Comparison of ENCODE assay signal across 5 fruit fly cellular contexts in genomic region chr3L:3179474-3179873, dm6.
TF ChIP-seq lines count a peak whose summit lies in the region.

No protein-coding gene starts in this region.

- no peak for TF ChIP-seq CTCF in whole organism, embryonic (GFP tag; optimal IDR thresholded peaks at IDR 0.05; lab: Kevin White, UChicago)

TF ChIP-seq in whole organism, adult, 20 proteins besides CTCF, POLR2A, EP300 and RAD21 (continues in another document):
- TF ChIP-seq Hr96 (GFP tag; optimal IDR thresholded peaks at IDR 0.05; lab: Kevin White, UChicago) (peak; percentile 36), CG33017 (tag; optimal IDR thresholded peaks at IDR 0.05; lab: Kevin White, UChicago) (peak; percentile 73), ovo (GFP tag; optimal IDR thresholded peaks at IDR 0.05; lab: Kevin White, UChicago) (no peak), Crg-1 (GFP tag; optimal IDR thresholded peaks at IDR 0.05; lab: Kevin White, UChicago) (peak; percentile 11), toe (GFP tag; optimal IDR thresholded peaks at IDR 0.05; lab: Kevin White, UChicago) (peak; percentile 3), cic (GFP tag; optimal IDR thresholded peaks at IDR 0.05; lab: Kevin White, UChicago) (no peak), bab1 (GFP tag; optimal IDR thresholded peaks at IDR 0.05; lab: Kevin White, UChicago) (peak; percentile 93), CG7101 (tag; optimal IDR thresholded peaks at IDR 0.05; lab: Kevin White, UChicago) (peak; percentile 68), CG12768 (GFP tag; optimal IDR thresholded peaks at IDR 0.05; lab: Kevin White, UChicago) (peak; percentile 18), cnc (optimal IDR thresholded peaks at IDR 0.05; lab: Kevin White, UChicago) (no peak), Clk (GFP tag; optimal IDR thresholded peaks at IDR 0.05; lab: Kevin White, UChicago) (no peak), tj (GFP tag; optimal IDR thresholded peaks at IDR 0.05; lab: Kevin White, UChicago) (peak; percentile 69), CG7045 (GFP tag; optimal IDR thresholded peaks at IDR 0.05; lab: Kevin White, UChicago) (peak; percentile 78), CG11617 (GFP tag; optimal IDR thresholded peaks at IDR 0.05; lab: Kevin White, UChicago) (peak; percentile 27), kay (GFP tag; lab: Kevin White, UChicago; ENCODE audit: borderline replicate concordance) (no peak), pad (GFP tag; optimal IDR thresholded peaks at IDR 0.05; lab: Kevin White, UChicago) (peak; percentile 36), CG14711 (tag; optimal IDR thresholded peaks at IDR 0.05; lab: Kevin White, UChicago) (peak; percentile 70), Mnt (GFP tag; optimal IDR thresholded peaks at IDR 0.05; lab: Kevin White, UChicago) (no peak)

TF ChIP-seq in whole organism, embryonic, 481 proteins besides CTCF, POLR2A, EP300 and RAD21 (continues in another document):
- TF ChIP-seq CG2116 (GFP tag; optimal IDR thresholded peaks at IDR 0.05; lab: Kevin White, UChicago): peak; percentile 48
- TF ChIP-seq Rfx (GFP tag; IDR thresholded peaks at IDR 0.05; lab: Robert Waterston, UW): peak; percentile 94
- TF ChIP-seq dati (GFP tag; IDR thresholded peaks at IDR 0.05; lab: Robert Waterston, UW): peak; percentile 77
- TF ChIP-seq CG1602 (GFP tag; optimal IDR thresholded peaks at IDR 0.05; lab: Kevin White, UChicago): peak; percentile 77
- TF ChIP-seq nerfin-2 (GFP tag; IDR thresholded peaks at IDR 0.05; lab: Robert Waterston, UW; ENCODE audit: partially characterized antibody): no peak
- no peak for TF ChIP-seq vnd (GFP tag; IDR thresholded peaks at IDR 0.05; lab: Robert Waterston, UW; ENCODE audit: partially characterized antibody)
- peak; percentile 41; the same call in 1 of the 2 replicates for TF ChIP-seq Adf1 (GFP tag; IDR thresholded peaks at IDR 0.05; lab: Robert Waterston, UW)
- no peak for TF ChIP-seq cad (GFP tag; optimal IDR thresholded peaks at IDR 0.05; lab: Kevin White, UChicago)
- peak; percentile 86 for TF ChIP-seq nom (GFP tag; optimal IDR thresholded peaks at IDR 0.05; lab: Kevin White, UChicago)
- no peak for TF ChIP-seq CG10321 (GFP tag; IDR thresholded peaks at IDR 0.05; lab: Robert Waterston, UW)
- TF ChIP-seq CG14014 (GFP tag; IDR thresholded peaks at IDR 0.05; lab: Robert Waterston, UW): peak; percentile 89
- peak; percentile 75 for TF ChIP-seq ttk (GFP tag; IDR thresholded peaks at IDR 0.05; lab: Robert Waterston, UW)
- peak; percentile 80 for TF ChIP-seq maf-S (GFP tag; optimal IDR thresholded peaks at IDR 0.05; lab: Kevin White, UChicago)
- peak; percentile 81 for TF ChIP-seq Chrac-16 (GFP tag; optimal IDR thresholded peaks at IDR 0.05; lab: Kevin White, UChicago)
- TF ChIP-seq GATAe (GFP tag; conservative IDR thresholded peaks at IDR 0.05; lab: Robert Waterston, UW): peak; percentile 75; the same call in 1 of the 2 replicates
- no peak for TF ChIP-seq scrt (GFP tag; optimal IDR thresholded peaks at IDR 0.05; lab: Kevin White, UChicago)
- peak; percentile 87 for TF ChIP-seq Gug (GFP tag; IDR thresholded peaks at IDR 0.05; lab: Robert Waterston, UW)
- peak; percentile 75 for TF ChIP-seq wdn (GFP tag; IDR thresholded peaks at IDR 0.05; lab: Robert Waterston, UW)

TF ChIP-seq in whole organism, prepupa, 60 proteins besides CTCF, POLR2A, EP300 and RAD21 (continues in another document):
- peak; percentile 96 for TF ChIP-seq Eip75B (GFP tag; optimal IDR thresholded peaks at IDR 0.05; lab: Kevin White, UChicago)
- TF ChIP-seq CG6163 (GFP tag; IDR thresholded peaks at IDR 0.05; lab: Robert Waterston, UW): peak; percentile 96
- TF ChIP-seq OdsH (GFP tag; optimal IDR thresholded peaks at IDR 0.05; lab: Kevin White, UChicago): no peak
- TF ChIP-seq CG34406 (GFP tag; optimal IDR thresholded peaks at IDR 0.05; lab: Kevin White, UChicago): peak; percentile 89
- peak; percentile 89 for TF ChIP-seq CG6854 (GFP tag; optimal IDR thresholded peaks at IDR 0.05; lab: Kevin White, UChicago)
- peak; percentile 93 for TF ChIP-seq CG10669 (GFP tag; optimal IDR thresholded peaks at IDR 0.05; lab: Kevin White, UChicago)
- TF ChIP-seq Sox14 (GFP tag; optimal IDR thresholded peaks at IDR 0.05; lab: Kevin White, UChicago): peak; percentile 93
- TF ChIP-seq eg (GFP tag; IDR thresholded peaks at IDR 0.05; lab: Robert Waterston, UW): peak; percentile 95
- TF ChIP-seq CG11762 (GFP tag; optimal IDR thresholded peaks at IDR 0.05; lab: Kevin White, UChicago; ENCODE audit: insufficient read depth): peak; percentile 83
- peak; percentile 93 for TF ChIP-seq lz (GFP tag; optimal IDR thresholded peaks at IDR 0.05; lab: Kevin White, UChicago)
- peak; percentile 87 for TF ChIP-seq net (GFP tag; optimal IDR thresholded peaks at IDR 0.05; lab: Kevin White, UChicago)
- peak; percentile 82 for TF ChIP-seq CG16779 (tag; optimal IDR thresholded peaks at IDR 0.05; lab: Kevin White, UChicago)
- TF ChIP-seq CG8632 (GFP tag; optimal IDR thresholded peaks at IDR 0.05; lab: Kevin White, UChicago): peak; percentile 90
- TF ChIP-seq achi (GFP tag; optimal IDR thresholded peaks at IDR 0.05; lab: Kevin White, UChicago): no peak
- peak; percentile 85 for TF ChIP-seq CG32006 (GFP tag; optimal IDR thresholded peaks at IDR 0.05; lab: Kevin White, UChicago)
- TF ChIP-seq Hr4 (GFP tag; optimal IDR thresholded peaks at IDR 0.05; lab: Kevin White, UChicago): peak; percentile 75
- TF ChIP-seq pdm3 (GFP tag; optimal IDR thresholded peaks at IDR 0.05; lab: Kevin White, UChicago): peak; percentile 90
- TF ChIP-seq CG8119 (GFP tag; IDR thresholded peaks at IDR 0.05; lab: Robert Waterston, UW): peak; percentile 84
- no peak for TF ChIP-seq Hr38 (GFP tag; optimal IDR thresholded peaks at IDR 0.05; lab: Kevin White, UChicago)

TF ChIP-seq in whole organism, pupa, 21 proteins besides CTCF, POLR2A, EP300 and RAD21:
- no peak for TF ChIP-seq CG14655 (GFP tag; optimal IDR thresholded peaks at IDR 0.05; lab: Kevin White, UChicago)
- peak; percentile 87 for TF ChIP-seq CG13204 (GFP tag; optimal IDR thresholded peaks at IDR 0.05; lab: Kevin White, UChicago)
- peak; percentile 95 for TF ChIP-seq CG8159 (tag; optimal IDR thresholded peaks at IDR 0.05; lab: Kevin White, UChicago)
- TF ChIP-seq CG15710 (tag; optimal IDR thresholded peaks at IDR 0.05; lab: Kevin White, UChicago): peak; percentile 93
- TF ChIP-seq Snoo (tag; optimal IDR thresholded peaks at IDR 0.05; lab: Kevin White, UChicago): peak; percentile 92
- TF ChIP-seq CG4496 (GFP tag; IDR thresholded peaks at IDR 0.05; lab: Robert Waterston, UW): peak; percentile 95
- peak; percentile 89 for TF ChIP-seq gl (tag; optimal IDR thresholded peaks at IDR 0.05; lab: Kevin White, UChicago)
- peak; percentile 19; the same call in 1 of the 2 replicates for TF ChIP-seq CG10348 (GFP tag; IDR thresholded peaks at IDR 0.05; lab: Robert Waterston, UW)
- peak; percentile 92 for TF ChIP-seq Ets98B (GFP tag; IDR thresholded peaks at IDR 0.05; lab: Robert Waterston, UW)
- TF ChIP-seq Pif1B (GFP tag; optimal IDR thresholded peaks at IDR 0.05; lab: Kevin White, UChicago): peak; percentile 92
- TF ChIP-seq CG34367 (tag; optimal IDR thresholded peaks at IDR 0.05; lab: Kevin White, UChicago): peak; percentile 89
- TF ChIP-seq CG17806 (tag; optimal IDR thresholded peaks at IDR 0.05; lab: Kevin White, UChicago): peak; percentile 93
- peak; percentile 93 for TF ChIP-seq CG9948 (tag; optimal IDR thresholded peaks at IDR 0.05; lab: Kevin White, UChicago)
- TF ChIP-seq rn (GFP tag; IDR thresholded peaks at IDR 0.05; lab: Robert Waterston, UW): peak; percentile 78
- peak; percentile 98 for TF ChIP-seq EcR (GFP tag; optimal IDR thresholded peaks at IDR 0.05; lab: Kevin White, UChicago)
- peak; percentile 81 for TF ChIP-seq CG32121 (GFP tag; IDR thresholded peaks at IDR 0.05; lab: Robert Waterston, UW)
- TF ChIP-seq CG12605 (GFP tag; IDR thresholded peaks at IDR 0.05; lab: Robert Waterston, UW): peak; percentile 91
- TF ChIP-seq D1 (tag; optimal IDR thresholded peaks at IDR 0.05; lab: Kevin White, UChicago): no peak
- peak; percentile 94 for TF ChIP-seq CG8301 (tag; optimal IDR thresholded peaks at IDR 0.05; lab: Kevin White, UChicago)
- TF ChIP-seq Pif1A (GFP tag; optimal IDR thresholded peaks at IDR 0.05; lab: Kevin White, UChicago): no peak
- TF ChIP-seq fd96Ca (GFP tag; IDR thresholded peaks at IDR 0.05; lab: Robert Waterston, UW): peak; percentile 92

TF ChIP-seq in whole organism, wandering third instar larva, 38 proteins besides CTCF, POLR2A, EP300 and RAD21 (continues in another document):
- TF ChIP-seq Hr78 (GFP tag; optimal IDR thresholded peaks at IDR 0.05; lab: Kevin White, UChicago) (no peak), rgr (GFP tag; optimal IDR thresholded peaks at IDR 0.05; lab: Kevin White, UChicago) (peak; percentile 89), CG9705 (GFP tag; optimal IDR thresholded peaks at IDR 0.05; lab: Kevin White, UChicago) (peak; percentile 48), sv (GFP tag; optimal IDR thresholded peaks at IDR 0.05; lab: Kevin White, UChicago) (peak; percentile 83), fru (GFP tag; optimal IDR thresholded peaks at IDR 0.05; lab: Kevin White, UChicago) (peak; percentile 93), brk (GFP tag; optimal IDR thresholded peaks at IDR 0.05; lab: Kevin White, UChicago) (no peak), psq (GFP tag; optimal IDR thresholded peaks at IDR 0.05; lab: Kevin White, UChicago) (peak; percentile 75), CG32264 (GFP tag; optimal IDR thresholded peaks at IDR 0.05; lab: Kevin White, UChicago) (peak; percentile 89), br (GFP tag; optimal IDR thresholded peaks at IDR 0.05; lab: Kevin White, UChicago) (peak; percentile 90), usp (GFP tag; optimal IDR thresholded peaks at IDR 0.05; lab: Kevin White, UChicago) (no peak), ey (GFP tag; optimal IDR thresholded peaks at IDR 0.05; lab: Kevin White, UChicago) (peak; percentile 84), Sp1 (GFP tag; optimal IDR thresholded peaks at IDR 0.05; lab: Kevin White, UChicago) (peak; percentile 83), dl (GFP tag; optimal IDR thresholded peaks at IDR 0.05; lab: Kevin White, UChicago; ENCODE audit: insufficient read depth in 1 of 2, partially characterized antibody in 2 of 2) (no peak), dmrt93B (GFP tag; optimal IDR thresholded peaks at IDR 0.05; lab: Kevin White, UChicago) (peak; percentile 73), Rel (GFP tag; optimal IDR thresholded peaks at IDR 0.05; lab: Kevin White, UChicago) (peak; percentile 64), Rel (tag; optimal IDR thresholded peaks at IDR 0.05; lab: Kevin White, UChicago) (no peak), Myc (optimal IDR thresholded peaks at IDR 0.05; lab: Kevin White, UChicago) (no peak), pan (optimal IDR thresholded peaks at IDR 0.05; lab: Kevin White, UChicago) (no peak), Hnf4 (GFP tag; optimal IDR thresholded peaks at IDR 0.05; lab: Kevin White, UChicago) (no peak), Jra (GFP tag; optimal IDR thresholded peaks at IDR 0.05; lab: Kevin White, UChicago) (no peak), tai (GFP tag; optimal IDR thresholded peaks at IDR 0.05; lab: Kevin White, UChicago) (no peak), woc (GFP tag; optimal IDR thresholded peaks at IDR 0.05; lab: Kevin White, UChicago) (peak; percentile 83), GATAd (GFP tag; optimal IDR thresholded peaks at IDR 0.05; lab: Kevin White, UChicago) (no peak), lola (GFP tag; optimal IDR thresholded peaks at IDR 0.05; lab: Kevin White, UChicago) (no peak), jim (GFP tag; optimal IDR thresholded peaks at IDR 0.05; lab: Kevin White, UChicago) (no peak)
